Fruit fly (Drosophila melanogaster) whole organism, embryonic: ENCODE results near the gene CG43181.
A peak's percentile ranks its signal among the peaks of the same experiment; 100 is the strongest.

ENCODE experiments used
- CG1024 ChIP-seq: fragments of 200-800 bp; sonication (Bioruptor generic); IDR thresholded peaks from 2 replicates; pipeline ENCODE4 v1.3.6; 2022; ENCODE audit warnings: missing biosample characterization, missing genetic modification characterization
- CG10267 ChIP-seq: fragments of 200-800 bp; sonication (Bioruptor generic); optimal IDR thresholded peaks from 2 replicates; lab custom pipeline; 2018; ENCODE audit warnings: missing biosample characterization, mild to moderate bottlenecking, missing genetic modification characterization, moderate library complexity
- CG10543 ChIP-seq: fragments of 200-800 bp; sonication (Bioruptor generic); optimal IDR thresholded peaks from 3 replicates; lab custom pipeline; 2017; ENCODE audit warnings: missing biosample characterization, mild to moderate bottlenecking, missing genetic modification characterization, moderate library complexity
- CG10959 ChIP-seq: fragments of 200-800 bp; sonication (Bioruptor generic); IDR thresholded peaks from 2 replicates; pipeline ENCODE4 v1.3.6; 2022; ENCODE audit warnings: missing biosample characterization, missing genetic modification characterization
- CG12769 ChIP-seq: fragments of 200-800 bp; sonication (Bioruptor generic); optimal IDR thresholded peaks from 2 replicates; lab custom pipeline; 2019; ENCODE audit warnings: missing biosample characterization, mild to moderate bottlenecking, missing genetic modification characterization, moderate library complexity
- CG13296 ChIP-seq: fragments of 200-800 bp; sonication (Bioruptor generic); optimal IDR thresholded peaks from 3 replicates; lab custom pipeline; 2018; ENCODE audit warnings: missing biosample characterization, mild to moderate bottlenecking, missing genetic modification characterization
- CG14050 ChIP-seq: fragments of 200-800 bp; sonication (Bioruptor generic); IDR thresholded peaks from 3 replicates; pipeline ENCODE4 v1.3.6; 2022; ENCODE audit warnings: missing biosample characterization, missing genetic modification characterization
- CG15601 ChIP-seq: fragments of 200-800 bp; sonication (Bioruptor generic); optimal IDR thresholded peaks from 3 replicates; lab custom pipeline; 2019; ENCODE audit warnings: missing biosample characterization, mild to moderate bottlenecking, missing genetic modification characterization, moderate library complexity
- CG1603 ChIP-seq: fragments of 200-800 bp; sonication (Bioruptor generic); optimal IDR thresholded peaks from 2 replicates; lab custom pipeline; 2019; ENCODE audit warnings: missing biosample characterization, mild to moderate bottlenecking, missing genetic modification characterization, moderate library complexity
- CG17568 ChIP-seq: fragments of 200-800 bp; sonication (Bioruptor generic); optimal IDR thresholded peaks from 2 replicates; lab custom pipeline; 2018; ENCODE audit warnings: missing biosample characterization, mild to moderate bottlenecking, missing genetic modification characterization, moderate library complexity
- CG17802 ChIP-seq: fragments of 200-800 bp; sonication (Bioruptor generic); optimal IDR thresholded peaks from 2 replicates; lab custom pipeline; 2018; ENCODE audit warnings: missing biosample characterization, mild to moderate bottlenecking, missing genetic modification characterization, moderate library complexity
- CG17829 ChIP-seq: fragments of 200-800 bp; optimal IDR thresholded peaks from 2 replicates; lab custom pipeline; 2019; ENCODE audit warnings: missing biosample characterization, mild to moderate bottlenecking, missing genetic modification characterization, moderate library complexity
- CG32767 ChIP-seq: fragments of 200-800 bp; sonication (Bioruptor generic); IDR thresholded peaks from 2 replicates; pipeline ENCODE4 v1.3.6; 2022; ENCODE audit warnings: missing biosample characterization, missing genetic modification characterization
- CG32772 ChIP-seq: fragments of 200-800 bp; sonication (Bioruptor generic); IDR thresholded peaks from 2 replicates; pipeline ENCODE4 v1.3.6; 2022; ENCODE audit warnings: missing biosample characterization, missing genetic modification characterization
- CG33213 ChIP-seq: fragments of 200-800 bp; sonication (Bioruptor generic); optimal IDR thresholded peaks from 3 replicates; lab custom pipeline; 2016; ENCODE audit warnings: missing biosample characterization, missing genetic modification characterization
- CG34376 ChIP-seq: fragments of 200-800 bp; sonication (Bioruptor generic); optimal IDR thresholded peaks from 2 replicates; lab custom pipeline; 2018; ENCODE audit warnings: missing biosample characterization, mild to moderate bottlenecking, missing genetic modification characterization
- CG3838 ChIP-seq: fragments of 200-800 bp; sonication (Bioruptor generic); optimal IDR thresholded peaks from 3 replicates; lab custom pipeline; 2016; ENCODE audit warnings: missing biosample characterization, missing genetic modification characterization
- CG42726 ChIP-seq: fragments of 200-800 bp; sonication (Bioruptor generic); IDR thresholded peaks from 2 replicates; pipeline ENCODE4 v1.3.6; 2022; ENCODE audit warnings: missing biosample characterization, missing genetic modification characterization; ENCODE audit not compliant: partially characterized antibody
- CG8089 ChIP-seq: fragments of 200-800 bp; sonication (Bioruptor generic); optimal IDR thresholded peaks from 3 replicates; lab custom pipeline; 2016; ENCODE audit warnings: missing biosample characterization, missing genetic modification characterization
- CG8478 ChIP-seq: fragments of >200 bp; optimal IDR thresholded peaks from 2 replicates; lab custom pipeline; 2018
- CG8924 ChIP-seq: fragments of 200-800 bp; optimal IDR thresholded peaks from 3 replicates; lab custom pipeline; 2019; ENCODE audit warnings: missing biosample characterization, mild to moderate bottlenecking, missing genetic modification characterization, moderate library complexity
- Deaf1 ChIP-seq: fragments of 200-800 bp; optimal IDR thresholded peaks from 3 replicates; lab custom pipeline; 2019; ENCODE audit warnings: missing biosample characterization, mild to moderate bottlenecking, missing genetic modification characterization, moderate library complexity
- Dp ChIP-seq: fragments of 200-800 bp; sonication (Bioruptor generic); optimal IDR thresholded peaks from 2 replicates; lab custom pipeline; 2018; ENCODE audit warnings: missing biosample characterization, mild to moderate bottlenecking, missing genetic modification characterization, moderate library complexity
- E2f2 ChIP-seq: fragments of 200-800 bp; sonication (Bioruptor generic); IDR thresholded peaks from 2 replicates; pipeline ENCODE4 v1.3.6; 2022; ENCODE audit warnings: missing biosample characterization, missing genetic modification characterization
- Eip74EF ChIP-seq, 2 experiments: fragments of 200-800 bp in 1 of 2; fragments of >200 bp in 1 of 2; sonication (Bioruptor generic) in 1 of 2; optimal IDR thresholded peaks; 2 replicates each; lab custom pipeline; 2017 to 2019; ENCODE audit warnings: missing biosample characterization in 2 of 2, missing genetic modification characterization in 2 of 2, mild to moderate bottlenecking in 1 of 2, moderate library complexity in 1 of 2
- HLH3B ChIP-seq: fragments of 200-800 bp; sonication (Bioruptor generic); IDR thresholded peaks from 2 replicates; pipeline ENCODE4 v1.3.6; 2022; ENCODE audit warnings: missing biosample characterization, missing genetic modification characterization
- HLH54F ChIP-seq: fragments of 200-800 bp; sonication (Bioruptor generic); optimal IDR thresholded peaks from 3 replicates; lab custom pipeline; 2016; ENCODE audit warnings: missing biosample characterization, missing genetic modification characterization
- MTF-1 ChIP-seq: fragments of 200-800 bp; sonication (Bioruptor generic); optimal IDR thresholded peaks from 2 replicates; lab custom pipeline; 2018; ENCODE audit warnings: missing biosample characterization, mild to moderate bottlenecking, missing genetic modification characterization, borderline replicate concordance
- NC2α ChIP-seq: fragments of 200-800 bp; sonication (Bioruptor generic); optimal IDR thresholded peaks from 2 replicates; lab custom pipeline; 2016; ENCODE audit warnings: missing biosample characterization, missing genetic modification characterization
- Nf-YA ChIP-seq: fragments of 200-800 bp; sonication (Bioruptor generic); IDR thresholded peaks from 2 replicates; pipeline ENCODE4 v1.3.6; 2022; ENCODE audit warnings: missing biosample characterization, missing genetic modification characterization
- Opbp ChIP-seq: fragments of 200-800 bp; sonication (Bioruptor generic); IDR thresholded peaks from 3 replicates; pipeline ENCODE4 v1.3.6; 2022; ENCODE audit warnings: missing biosample characterization, missing genetic modification characterization; ENCODE audit not compliant: partially characterized antibody
- Taf1 ChIP-seq: fragments of 200-800 bp; sonication (Bioruptor generic); IDR thresholded peaks from 2 replicates; pipeline ENCODE4 v1.3.6; 2022; ENCODE audit warnings: missing biosample characterization, missing genetic modification characterization
- bab2 ChIP-seq: fragments of 200-800 bp; sonication (Bioruptor generic); optimal IDR thresholded peaks from 2 replicates; lab custom pipeline; 2016; ENCODE audit warnings: missing biosample characterization, missing genetic modification characterization
- cg ChIP-seq: fragments of 200-800 bp; sonication (Bioruptor generic); optimal IDR thresholded peaks from 3 replicates; lab custom pipeline; 2019; ENCODE audit warnings: missing biosample characterization, mild to moderate bottlenecking, missing genetic modification characterization, moderate library complexity
- chm ChIP-seq: fragments of 200-800 bp; sonication (Bioruptor generic); IDR thresholded peaks from 2 replicates; pipeline ENCODE4 v1.3.6; 2022; ENCODE audit warnings: missing biosample characterization, missing genetic modification characterization
- corto ChIP-seq: fragments of 200-800 bp; sonication (Bioruptor generic); optimal IDR thresholded peaks from 2 replicates; lab custom pipeline; 2016; ENCODE audit warnings: missing biosample characterization, mild to moderate bottlenecking, missing genetic modification characterization, moderate library complexity
- croc ChIP-seq: fragments of 200-800 bp; sonication (Bioruptor generic); conservative IDR thresholded peaks from 3 replicates; pipeline ENCODE4 v1.3.6; 2022; ENCODE audit warnings: missing biosample characterization, missing genetic modification characterization
- dan ChIP-seq: fragments of 200-800 bp; sonication (Bioruptor generic); IDR thresholded peaks from 2 replicates; pipeline ENCODE4 v1.3.6; 2022; ENCODE audit warnings: missing biosample characterization, missing genetic modification characterization
- danr ChIP-seq: fragments of 200-800 bp; sonication (Bioruptor generic); IDR thresholded peaks from 2 replicates; pipeline ENCODE4 v1.3.6; 2022; ENCODE audit warnings: missing biosample characterization, missing genetic modification characterization
- dati ChIP-seq: fragments of 200-800 bp; sonication (Bioruptor generic); IDR thresholded peaks from 2 replicates; pipeline ENCODE4 v1.3.6; 2022; ENCODE audit warnings: missing biosample characterization, missing genetic modification characterization
- fu2 ChIP-seq: fragments of 200-800 bp; sonication (Bioruptor generic); optimal IDR thresholded peaks from 2 replicates; lab custom pipeline; 2016; ENCODE audit warnings: missing biosample characterization, missing genetic modification characterization
- grau ChIP-seq: fragments of 200-800 bp; optimal IDR thresholded peaks from 3 replicates; lab custom pipeline; 2019; ENCODE audit warnings: missing biosample characterization, mild to moderate bottlenecking, missing genetic modification characterization, moderate library complexity
- gro ChIP-seq: fragments of 200-800 bp; sonication (Bioruptor generic); optimal IDR thresholded peaks from 2 replicates; lab custom pipeline; 2016; ENCODE audit warnings: missing biosample characterization, missing genetic modification characterization
- jigr1 ChIP-seq: fragments of 200-800 bp; sonication (Bioruptor generic); IDR thresholded peaks from 3 replicates; pipeline ENCODE4 v1.3.6; 2022; ENCODE audit warnings: missing biosample characterization, missing genetic modification characterization
- klu ChIP-seq: fragments of 200-800 bp; sonication (Bioruptor generic); IDR thresholded peaks from 2 replicates; pipeline ENCODE4 v1.3.6; 2022; ENCODE audit warnings: missing biosample characterization, missing genetic modification characterization
- lmd ChIP-seq: fragments of 200-800 bp; sonication (Bioruptor generic); IDR thresholded peaks from 2 replicates; pipeline ENCODE4 v1.3.6; 2022; ENCODE audit warnings: missing biosample characterization, missing genetic modification characterization
- maf-S ChIP-seq: fragments of 200-800 bp; sonication (Bioruptor generic); optimal IDR thresholded peaks from 2 replicates; lab custom pipeline; 2016; ENCODE audit warnings: missing biosample characterization, missing genetic modification characterization
- nau ChIP-seq: fragments of 200-800 bp; sonication (Bioruptor generic); optimal IDR thresholded peaks from 3 replicates; lab custom pipeline; 2017; ENCODE audit warnings: missing biosample characterization, mild to moderate bottlenecking, missing genetic modification characterization, missing genetic modification reagents
- nerfin-1 ChIP-seq: fragments of 200-800 bp; sonication (Bioruptor generic); optimal IDR thresholded peaks from 3 replicates; lab custom pipeline; 2019; ENCODE audit warnings: missing biosample characterization, mild to moderate bottlenecking, missing genetic modification characterization, moderate library complexity
- phol ChIP-seq: fragments of 200-800 bp; sonication (Bioruptor generic); optimal IDR thresholded peaks from 3 replicates; lab custom pipeline; 2018; ENCODE audit warnings: missing biosample characterization, mild to moderate bottlenecking, missing genetic modification characterization, moderate library complexity
- sens ChIP-seq: fragments of 200-800 bp; sonication (Bioruptor generic); peaks from one replicate; lab custom pipeline; 2016; ENCODE audit warnings: missing biosample characterization, missing genetic modification characterization
- tna ChIP-seq: fragments of 200-800 bp; sonication (Bioruptor generic); IDR thresholded peaks from 2 replicates; pipeline ENCODE4 v1.3.6; 2022; ENCODE audit warnings: missing biosample characterization, missing genetic modification characterization; ENCODE audit not compliant: partially characterized antibody

Gene CG43181

dm6 chrX:345246-345645 lies 5.1 kb upstream of the CG43181 start (continued):
- TF ChIP-seq HLH54F (GFP tag; lab: Kevin White, UChicago) = no peak
- TF ChIP-seq Deaf1 (tag; lab: Kevin White, UChicago) = no peak
- no peak for TF ChIP-seq dan (GFP tag; lab: Robert Waterston, UW)
- peak; percentile 7 for TF ChIP-seq bab2 (GFP tag; lab: Kevin White, UChicago)
- no peak for TF ChIP-seq danr (GFP tag; lab: Robert Waterston, UW)
- no peak for TF ChIP-seq CG8089 (GFP tag; lab: Kevin White, UChicago)
- TF ChIP-seq Opbp (GFP tag; lab: Robert Waterston, UW) = no peak
- no peak for TF ChIP-seq gro
- no peak for TF ChIP-seq NC2α
- TF ChIP-seq CG17829 = no peak
- TF ChIP-seq CG1024 (GFP tag; lab: Robert Waterston, UW) = no peak
- TF ChIP-seq CG34376 = no peak
- TF ChIP-seq CG32767 = no peak
- no peak for TF ChIP-seq CG17802 (tag; lab: Kevin White, UChicago)
- TF ChIP-seq nerfin-1 (tag; lab: Kevin White, UChicago) = no peak
- no peak for TF ChIP-seq CG8924 (tag; lab: Kevin White, UChicago)
- no peak for TF ChIP-seq CG33213 (GFP tag; lab: Kevin White, UChicago)
- no peak for TF ChIP-seq tna (GFP tag; lab: Robert Waterston, UW)
- TF ChIP-seq CG15601 (tag; lab: Kevin White, UChicago) = no peak
- no peak for TF ChIP-seq CG14050 (GFP tag; lab: Robert Waterston, UW)
- peak; percentile 83 for TF ChIP-seq sens (GFP tag; lab: Kevin White, UChicago)
- TF ChIP-seq CG8478 (lab: Kevin White, UChicago) = no peak
- TF ChIP-seq croc (GFP tag; lab: Robert Waterston, UW) = no peak
- no peak for TF ChIP-seq CG3838 (GFP tag; lab: Kevin White, UChicago)
- 0 out of 2 replicates have a peak, but pooled peaks have one; percentile 9 for TF ChIP-seq HLH3B (GFP tag; lab: Robert Waterston, UW)
- peak; percentile 20 for TF ChIP-seq phol (tag; lab: Kevin White, UChicago)
- 0 out of 2 replicates have a peak, but pooled peaks have one; percentile 37 for TF ChIP-seq chm
- no peak for TF ChIP-seq CG10543 (GFP tag; lab: Kevin White, UChicago)
- TF ChIP-seq maf-S = no peak
- TF ChIP-seq CG1603 (tag; lab: Kevin White, UChicago) = no peak
- TF ChIP-seq fu2 (GFP tag; lab: Kevin White, UChicago) = no peak
- no peak for TF ChIP-seq Dp (GFP tag; lab: Kevin White, UChicago)
- no peak for TF ChIP-seq nau (GFP tag; lab: Kevin White, UChicago)
- no peak for TF ChIP-seq CG13296 (GFP tag; lab: Kevin White, UChicago)
- TF ChIP-seq MTF-1 (GFP tag; lab: Kevin White, UChicago) = no peak
- no peak for TF ChIP-seq CG17568 (GFP tag; lab: Kevin White, UChicago)
- TF ChIP-seq E2f2 = 0 out of 2 replicates have a peak, but pooled peaks have one; percentile 13
- no peak for TF ChIP-seq Taf1
- peak; percentile 20 for TF ChIP-seq grau
- TF ChIP-seq CG32772 = no peak
- TF ChIP-seq cg (GFP tag; lab: Kevin White, UChicago) = no peak
- TF ChIP-seq CG10267 (tag; lab: Kevin White, UChicago) = no peak
- TF ChIP-seq Eip74EF (GFP tag; optimal IDR thresholded peaks at IDR 0.05; lab: Kevin White, UChicago) = no peak
- TF ChIP-seq CG12769 (tag; lab: Kevin White, UChicago) = no peak
- TF ChIP-seq CG10959 (GFP tag; lab: Robert Waterston, UW) = no peak
- TF ChIP-seq CG42726 (GFP tag; lab: Robert Waterston, UW) = no peak
- no peak for TF ChIP-seq jigr1 (GFP tag; lab: Robert Waterston, UW)
- TF ChIP-seq corto (GFP tag; lab: Kevin White, UChicago) = no peak
- no peak for TF ChIP-seq klu
- no peak for TF ChIP-seq dati (GFP tag; lab: Robert Waterston, UW)
- TF ChIP-seq lmd (GFP tag; lab: Robert Waterston, UW) = no peak; the same call in 1 of the 2 replicates
- TF ChIP-seq Nf-YA (GFP tag; lab: Robert Waterston, UW) = no peak
